Worm (Caenorhabditis elegans) whole organism, mixed stage, embryonic: ENCODE data around the gene C06C3.3.

Experiments used
- mls-2 ChIP-seq: sonication (generic microtip); optimal IDR thresholded peaks from 2 replicates; lab custom pipeline; 2016; ENCODE audit warnings: mild to moderate bottlenecking, missing genetic modification characterization, moderate library complexity, missing compliant biosample characterization
- ztf-11 ChIP-seq: fragments of 150-350 bp; optimal IDR thresholded peaks from 2 replicates; lab custom pipeline; 2014; ENCODE audit warnings: missing biosample characterization, missing genetic modification characterization

DNA sequence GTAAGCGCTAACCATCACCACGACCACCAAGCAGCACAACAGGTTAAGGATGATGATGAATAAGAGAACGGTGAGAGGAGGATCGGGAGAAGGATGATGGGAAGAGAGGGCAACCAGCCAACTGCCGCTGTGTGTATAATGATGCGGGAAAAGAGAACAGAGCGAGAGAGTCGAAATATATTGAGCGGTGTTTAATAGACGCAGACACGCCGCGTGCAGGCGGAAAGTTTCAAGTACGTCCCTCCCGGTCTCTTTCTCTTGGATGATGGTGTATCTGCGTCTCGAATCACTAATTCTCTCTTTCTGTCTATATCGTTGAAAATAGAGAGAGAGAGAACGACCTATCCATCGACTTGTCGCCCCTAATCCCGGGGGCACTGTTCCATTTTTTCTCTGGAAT is 15.6 kb downstream of the C06C3.3 start:
- TF ChIP-seq mls-2 (tag; lab: Kevin White, UChicago) (peak; percentile 54), ztf-11 (tag; lab: Kevin White, UChicago) (peak; percentile 59)
